Worm (Caenorhabditis elegans): ENCODE measurements around the gene pitr-5.

DNA sequence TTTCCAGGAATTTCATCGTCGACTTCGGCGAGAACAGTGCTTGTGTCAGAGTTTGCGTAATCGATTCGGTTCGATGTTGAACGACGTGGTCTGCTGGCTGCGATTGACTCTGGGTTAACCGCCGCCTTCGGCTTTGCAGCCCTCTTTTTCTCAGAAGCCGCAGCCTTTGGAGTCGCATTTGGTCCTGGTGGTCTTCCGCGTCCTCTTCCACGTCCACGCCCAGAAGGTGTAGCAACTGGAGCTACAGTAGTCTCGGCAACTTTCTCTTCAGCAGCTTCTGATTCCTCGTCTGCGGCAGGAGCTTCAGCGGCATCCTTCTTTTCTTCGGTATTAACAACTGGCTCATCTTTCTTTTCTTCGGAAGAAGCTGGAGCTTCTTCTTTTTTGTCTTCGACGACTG, 10.2 kb downstream of the pitr-5 start:
- TF ChIP-seq lin-11 (tag; optimal IDR thresholded peaks at IDR 0.05) (no peak), ama-1 (optimal IDR thresholded peaks at IDR 0.05) (no peak), hlh-6 (tag; optimal IDR thresholded peaks at IDR 0.05) (no peak), C08G9.2 (tag; optimal IDR thresholded peaks at IDR 0.05) (no peak), tbx-7 (tag; optimal IDR thresholded peaks at IDR 0.05) (no peak), nfya-1 (tag; optimal IDR thresholded peaks at IDR 0.05) (no peak), elt-2 (tag; optimal IDR thresholded peaks at IDR 0.05) (no peak), unc-55 (GFP tag; optimal IDR thresholded peaks at IDR 0.05) (no peak), tbx-2 (tag; optimal IDR thresholded peaks at IDR 0.05) (no peak), mec-3 (tag; optimal IDR thresholded peaks at IDR 0.05; ENCODE audit: borderline replicate concordance) (no peak), gmeb-2 (tag; optimal IDR thresholded peaks at IDR 0.05) (no peak)
